Worm (Caenorhabditis elegans): ENCODE measurements around the gene F58A3.3.

F58A3.3 gene

ce11 chrX:11033128-11033951 is 20.9 kb downstream of the F58A3.3 start:
- no peak for TF ChIP-seq mcd-1 (GFP tag; IDR thresholded peaks at IDR 0.05)
- TF ChIP-seq ztf-6 (GFP tag; IDR thresholded peaks at IDR 0.05) = no peak
- TF ChIP-seq hlh-26 (GFP tag; conservative IDR thresholded peaks at IDR 0.05) = no peak
- TF ChIP-seq ama-1 (optimal IDR thresholded peaks at IDR 0.05) = no peak
- TF ChIP-seq ama-1 (GFP tag; optimal IDR thresholded peaks at IDR 0.05) = no peak
- TF ChIP-seq B0261.1 (tag; optimal IDR thresholded peaks at IDR 0.05) = no peak
- no peak for TF ChIP-seq nhr-179 (tag; optimal IDR thresholded peaks at IDR 0.05)
- TF ChIP-seq C17E4.6 (GFP tag; IDR thresholded peaks at IDR 0.05) = no peak
- TF ChIP-seq athp-1 (tag; optimal IDR thresholded peaks at IDR 0.05) = no peak
- TF ChIP-seq lag-1 (GFP tag; IDR thresholded peaks at IDR 0.05) = no peak
- no peak for TF ChIP-seq hrde-1 (tag; optimal IDR thresholded peaks at IDR 0.05; ENCODE audit: borderline replicate concordance)
- no peak for TF ChIP-seq repo-1 (tag; optimal IDR thresholded peaks at IDR 0.05)
- 0 out of 2 replicates have a peak, but pooled peaks have one; percentile 18 for TF ChIP-seq zfh-2 (GFP tag; conservative IDR thresholded peaks at IDR 0.05)
- TF ChIP-seq lsl-1 (GFP tag; optimal IDR thresholded peaks at IDR 0.05) = no peak
- TF ChIP-seq F37B4.10 (GFP tag; IDR thresholded peaks at IDR 0.05) = 0 out of 2 replicates have a peak, but pooled peaks have one; percentile 47
- TF ChIP-seq Y56A3A.18 (GFP tag; IDR thresholded peaks at IDR 0.05) = no peak

ce11 chrX:11033952-11034287 is 21.5 kb downstream of the F58A3.3 start:
- TF ChIP-seq ama-1 (optimal IDR thresholded peaks at IDR 0.05) (no peak), ama-1 (GFP tag; optimal IDR thresholded peaks at IDR 0.05) (no peak), chd-7 (tag; optimal IDR thresholded peaks at IDR 0.05) (no peak), attf-3 (GFP tag; conservative IDR thresholded peaks at IDR 0.05) (no peak), lin-26 (GFP tag; IDR thresholded peaks at IDR 0.05) (no peak), aptf-3 (GFP tag; IDR thresholded peaks at IDR 0.05) (no peak)

ce11 chrX:11034430-11035117 is 22.1 kb downstream of the F58A3.3 start:
- TF ChIP-seq K12H6.12 (tag; optimal IDR thresholded peaks at IDR 0.05) (peak; percentile 7), nhr-80 (tag; optimal IDR thresholded peaks at IDR 0.05) (peak; percentile 23), hmg-20 (GFP tag; IDR thresholded peaks at IDR 0.05) (0 out of 2 replicates have a peak, but pooled peaks have one; percentile 29), madf-3 (GFP tag; IDR thresholded peaks at IDR 0.05) (no peak), lin-40 (tag; optimal IDR thresholded peaks at IDR 0.05) (peak; percentile 18), rpc-1 (optimal IDR thresholded peaks at IDR 0.05) (no peak), rpc-1 (tag; optimal IDR thresholded peaks at IDR 0.05) (no peak), zfh-2 (GFP tag; conservative IDR thresholded peaks at IDR 0.05) (peak; percentile 88), egrh-3 (GFP tag; IDR thresholded peaks at IDR 0.05) (peak; percentile 27; the same call in 1 of the 2 replicates), Y56A3A.18 (GFP tag; IDR thresholded peaks at IDR 0.05) (no peak), attf-5 (GFP tag; optimal IDR thresholded peaks at IDR 0.05) (no peak), dox-1 (GFP tag; IDR thresholded peaks at IDR 0.05) (0 out of 2 replicates have a peak, but pooled peaks have one; percentile 28), cebp-1 (GFP tag; IDR thresholded peaks at IDR 0.05) (no peak), cebp-1 (tag; optimal IDR thresholded peaks at IDR 0.05) (peak; percentile 27)

ce11 chrX:11035563-11035962 is 23.1 kb downstream of the F58A3.3 start:
- TF ChIP-seq nfya-1 (tag; optimal IDR thresholded peaks at IDR 0.05; ENCODE audit: borderline replicate concordance, insufficient read depth) (no peak), F39B2.1 (GFP tag; IDR thresholded peaks at IDR 0.05) (no peak), ztf-3 (GFP tag; optimal IDR thresholded peaks at IDR 0.05) (no peak)
